Fruit fly (Drosophila melanogaster): ENCODE results near the gene CG5280.

CG5280 gene

DNA sequence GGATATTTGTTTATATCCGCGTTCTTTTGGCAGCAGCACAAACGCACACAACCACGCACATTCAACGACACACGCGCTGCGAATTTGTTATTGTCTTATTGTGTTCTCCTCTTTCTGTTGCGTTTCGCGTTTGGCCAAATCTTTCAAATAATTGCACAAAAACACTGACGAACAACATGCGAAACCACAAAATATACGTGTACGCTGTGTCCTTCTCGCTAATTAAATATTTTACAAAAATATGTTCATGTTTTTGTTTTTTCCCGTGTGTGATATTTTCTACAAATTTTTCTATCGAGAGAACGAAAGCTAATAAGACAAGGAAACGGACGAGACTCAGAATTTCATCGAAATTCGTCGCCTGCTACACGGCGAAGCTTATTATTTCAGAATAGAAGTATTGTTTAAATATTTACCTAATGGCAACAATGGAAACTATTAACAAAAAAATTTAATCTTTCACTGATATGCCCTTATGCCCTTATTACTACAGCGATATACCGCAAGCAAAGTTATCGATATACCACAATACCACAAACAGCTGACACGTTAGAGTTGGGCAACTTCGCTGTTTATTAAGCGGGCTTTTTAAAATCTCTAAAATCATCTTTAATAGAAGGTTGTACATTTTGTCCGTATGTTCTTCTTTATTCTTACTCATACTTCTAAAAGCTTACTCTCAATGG is 35.9 kb downstream of the CG5280 start, which contains the start of the genes CG43783 and orb2 (continued):
- TF ChIP-seq E2f1 (GFP tag; IDR thresholded peaks at IDR 0.05) (no peak), crp (GFP tag; optimal IDR thresholded peaks at IDR 0.05) (peak; percentile 26 to 89), CG8765 (GFP tag; IDR thresholded peaks at IDR 0.05) (no peak), CG17385 (GFP tag; optimal IDR thresholded peaks at IDR 0.05) (no peak), Adf1 (GFP tag; IDR thresholded peaks at IDR 0.05) (no peak), Xrp1 (GFP tag; IDR thresholded peaks at IDR 0.05) (no peak), HLH4C (GFP tag; IDR thresholded peaks at IDR 0.05; ENCODE audit: partially characterized antibody) (peak; percentile 77), Bgb (GFP tag; IDR thresholded peaks at IDR 0.05; ENCODE audit: partially characterized antibody) (peak; percentile 65), BEAF-32 (GFP tag; optimal IDR thresholded peaks at IDR 0.05) (peak; percentile 63), Sry-β (GFP tag; optimal IDR thresholded peaks at IDR 0.05) (peak; percentile 21), CG2129 (GFP tag; IDR thresholded peaks at IDR 0.05; ENCODE audit: partially characterized antibody) (no peak), Fer3 (tag; optimal IDR thresholded peaks at IDR 0.05) (no peak), so (GFP tag; IDR thresholded peaks at IDR 0.05) (no peak), sna (GFP tag; IDR thresholded peaks at IDR 0.05; ENCODE audit: partially characterized antibody) (peak; percentile 71; the same call in 1 of the 2 replicates), Lim3 (GFP tag; IDR thresholded peaks at IDR 0.05) (no peak), CG13296 (GFP tag; optimal IDR thresholded peaks at IDR 0.05) (no peak), Dek (tag; optimal IDR thresholded peaks at IDR 0.05) (no peak), gro (GFP tag; optimal IDR thresholded peaks at IDR 0.05) (peak; percentile 4), MESR4 (GFP tag; optimal IDR thresholded peaks at IDR 0.05) (no peak), B-H2 (GFP tag; optimal IDR thresholded peaks at IDR 0.05) (no peak), bigmax (GFP tag; optimal IDR thresholded peaks at IDR 0.05) (no peak), gt (GFP tag; IDR thresholded peaks at IDR 0.05) (no peak), Hey (tag; optimal IDR thresholded peaks at IDR 0.05) (no peak), amos (GFP tag; IDR thresholded peaks at IDR 0.05; ENCODE audit: partially characterized antibody) (peak; percentile 58; the same call in 1 of the 2 replicates), Dad (GFP tag; optimal IDR thresholded peaks at IDR 0.05) (no peak), CG17912 (GFP tag; optimal IDR thresholded peaks at IDR 0.05) (no peak), Ptx1 (GFP tag; IDR thresholded peaks at IDR 0.05) (no peak), trem (tag; optimal IDR thresholded peaks at IDR 0.05) (peak; percentile 40), Bteb2 (GFP tag; optimal IDR thresholded peaks at IDR 0.05) (no peak), CG2889 (GFP tag; IDR thresholded peaks at IDR 0.05) (no peak), CG3163 (GFP tag; optimal IDR thresholded peaks at IDR 0.05) (no peak), Awh (GFP tag; IDR thresholded peaks at IDR 0.05) (no peak), E2f2 (GFP tag; IDR thresholded peaks at IDR 0.05) (peak; percentile 89), dimm (GFP tag; IDR thresholded peaks at IDR 0.05) (no peak), Sox102F (GFP tag; optimal IDR thresholded peaks at IDR 0.05) (no peak), CG11085 (GFP tag; IDR thresholded peaks at IDR 0.05) (no peak), Dll (GFP tag; IDR thresholded peaks at IDR 0.05; ENCODE audit: partially characterized antibody) (peak; percentile 62), Oli (tag; optimal IDR thresholded peaks at IDR 0.05) (no peak), CHES-1-like (GFP tag; optimal IDR thresholded peaks at IDR 0.05) (no peak), kah (GFP tag; optimal IDR thresholded peaks at IDR 0.05) (no peak), zen2 (GFP tag; IDR thresholded peaks at IDR 0.05; ENCODE audit: partially characterized antibody) (peak; percentile 55; the same call in 2 of the 3 replicates), wek (GFP tag; optimal IDR thresholded peaks at IDR 0.05) (peak; percentile 63), Dref (GFP tag; IDR thresholded peaks at IDR 0.05) (peak; percentile 80), Mes4 (GFP tag; optimal IDR thresholded peaks at IDR 0.05) (no peak), pnt (GFP tag; optimal IDR thresholded peaks at IDR 0.05) (no peak), chn (GFP tag; optimal IDR thresholded peaks at IDR 0.05) (no peak), tll (GFP tag; optimal IDR thresholded peaks at IDR 0.05) (no peak), jigr1 (GFP tag; IDR thresholded peaks at IDR 0.05) (no peak), odd (GFP tag; optimal IDR thresholded peaks at IDR 0.05) (no peak)
